Worm (Caenorhabditis elegans) whole organism, L1 larva: Measurements from ENCODE around the gene ZC449.7.

Experiments
- ceh-88 ChIP-seq: fragments of 200-800 bp; sonication (Bioruptor generic); IDR thresholded peaks from 2 replicates; pipeline ENCODE4 v1.3.6; 2022; ENCODE audit warnings: missing genetic modification characterization, missing compliant biosample characterization
- mep-1 ChIP-seq: fragments of 150-350 bp; optimal IDR thresholded peaks from 2 replicates; lab custom pipeline; 2014; ENCODE audit warnings: missing biosample characterization, missing genetic modification characterization
- tbx-2 ChIP-seq: sonication (generic microtip); optimal IDR thresholded peaks from 2 replicates; lab custom pipeline; 2016; ENCODE audit warnings: missing genetic modification characterization, missing compliant biosample characterization

Gene ZC449.7

ce11 chrX:5063750-5064652, 50.1 kb downstream of the ZC449.7 start, which contains the start of gene C24H10.2 (continued):
- no peak for TF ChIP-seq ceh-88
- TF ChIP-seq tbx-2: peak; percentile 1
- no peak for TF ChIP-seq mep-1
